Worm (Caenorhabditis elegans) whole organism, L3 larva: ENCODE results near the gene F14D2.19.

ENCODE experiments used
- R02D3.7 ChIP-seq: fragments of 150-350 bp; optimal IDR thresholded peaks from 2 replicates; lab custom pipeline; 2014; ENCODE audit warnings: missing biosample characterization, missing genetic modification characterization
- ama-1 ChIP-seq: fragments of 150-350 bp; optimal IDR thresholded peaks from 2 replicates; lab custom pipeline; 2018
- ceh-82 ChIP-seq: fragments of 150-350 bp; optimal IDR thresholded peaks from 2 replicates; lab custom pipeline; 2014; ENCODE audit warnings: missing biosample characterization, missing genetic modification characterization
- egl-5 ChIP-seq: fragments of 150-350 bp; optimal IDR thresholded peaks from 2 replicates; lab custom pipeline; 2017; ENCODE audit warnings: missing biosample characterization, missing genetic modification reagents, missing genetic modification characterization, inconsistent platforms
- lin-39 ChIP-seq: fragments of 150-350 bp; optimal IDR thresholded peaks from 2 replicates; lab custom pipeline; 2018; ENCODE audit warnings: missing biosample characterization, missing genetic modification reagents, missing genetic modification characterization
- nhr-11 ChIP-seq: fragments of 150-350 bp; optimal IDR thresholded peaks from 2 replicates; lab custom pipeline; 2014; ENCODE audit warnings: missing biosample characterization, missing genetic modification characterization
- nhr-12 ChIP-seq: fragments of 150-350 bp; optimal IDR thresholded peaks from 2 replicates; lab custom pipeline; 2014; ENCODE audit warnings: missing biosample characterization, missing genetic modification characterization
- nhr-23 ChIP-seq: fragments of 150-350 bp; optimal IDR thresholded peaks from 2 replicates; lab custom pipeline; 2014; ENCODE audit warnings: missing biosample characterization, missing genetic modification reagents, missing genetic modification characterization
- nhr-237 ChIP-seq: fragments of 150-350 bp; optimal IDR thresholded peaks from 2 replicates; lab custom pipeline; 2014; ENCODE audit warnings: missing biosample characterization, missing genetic modification characterization
- pha-4 ChIP-seq: fragments of 150-350 bp; optimal IDR thresholded peaks from 2 replicates; lab custom pipeline; 2014; ENCODE audit warnings: missing biosample characterization, missing genetic modification reagents, missing genetic modification characterization
- skn-1 ChIP-seq: fragments of 150-350 bp; optimal IDR thresholded peaks from 2 replicates; lab custom pipeline; 2014; ENCODE audit warnings: missing biosample characterization, missing genetic modification characterization
- snpc-4 ChIP-seq: fragments of 150-350 bp; optimal IDR thresholded peaks from 2 replicates; lab custom pipeline; 2014; ENCODE audit warnings: missing biosample characterization, missing genetic modification characterization
- zag-1 ChIP-seq: fragments of 150-350 bp; optimal IDR thresholded peaks from 2 replicates; lab custom pipeline; 2014; ENCODE audit warnings: missing biosample characterization, missing genetic modification characterization
- ztf-11 ChIP-seq: fragments of 150-350 bp; optimal IDR thresholded peaks from 2 replicates; lab custom pipeline; 2014; ENCODE audit warnings: missing biosample characterization, missing genetic modification characterization

- TF ChIP-seq ama-1 (lab: Kevin White, UChicago) (no peak), ceh-82 (no peak), ztf-11 (tag; lab: Kevin White, UChicago) (no peak), nhr-23 (tag; lab: Kevin White, UChicago) (no peak), nhr-11 (tag; lab: Kevin White, UChicago) (no peak), snpc-4 (no peak), pha-4 (tag; lab: Kevin White, UChicago) (no peak), zag-1 (tag; lab: Kevin White, UChicago) (no peak), nhr-12 (tag; lab: Kevin White, UChicago) (no peak), skn-1 (tag; lab: Kevin White, UChicago) (no peak), lin-39 (tag; lab: Kevin White, UChicago) (no peak), R02D3.7 (tag; lab: Kevin White, UChicago) (no peak), egl-5 (tag; lab: Kevin White, UChicago) (no peak), nhr-237 (tag; lab: Kevin White, UChicago) (no peak)
These were observed at the start of gene F14D2.19 for ce11 chrII:3337039-3337438.
